Worm (Caenorhabditis elegans) whole organism, L4 larva: ENCODE measurements around the gene C08E8.4.

Source experiments
- ama-1 ChIP-seq: fragments of 150-350 bp; optimal IDR thresholded peaks from 2 replicates; lab custom pipeline; 2014; ENCODE audit warnings: inconsistent platforms, mixed read lengths
- egl-27 ChIP-seq: sonication (generic microtip); optimal IDR thresholded peaks from 3 replicates; lab custom pipeline; 2017; ENCODE audit warnings: missing biosample characterization, missing genetic modification reagents, missing genetic modification characterization
- lir-3 ChIP-seq: sonication (generic microtip); optimal IDR thresholded peaks from 2 replicates; lab custom pipeline; 2016; ENCODE audit warnings: mild to moderate bottlenecking, missing genetic modification characterization, missing compliant biosample characterization
- lsy-2 ChIP-seq, 2 experiments: fragments of 150-350 bp in 1 of 2; sonication (generic microtip) in 1 of 2; optimal IDR thresholded peaks; 2 replicates each; lab custom pipeline; 2014 to 2017; ENCODE audit warnings: missing biosample characterization in 2 of 2, missing genetic modification characterization in 2 of 2
- nhr-237 ChIP-seq: sonication (generic microtip); optimal IDR thresholded peaks from 2 replicates; lab custom pipeline; 2017; ENCODE audit warnings: missing biosample characterization, missing genetic modification characterization
- snpc-4 ChIP-seq: fragments of 150-350 bp; optimal IDR thresholded peaks from 2 replicates; lab custom pipeline; 2014; ENCODE audit warnings: missing biosample characterization, missing genetic modification characterization
- spr-1 ChIP-seq: sonication (generic microtip); optimal IDR thresholded peaks from 2 replicates; lab custom pipeline; 2016; ENCODE audit warnings: mild to moderate bottlenecking, missing genetic modification characterization, missing compliant biosample characterization

- TF ChIP-seq ama-1, result no peak
- no peak for TF ChIP-seq egl-27 (tag; lab: Kevin White, UChicago)
- no peak for TF ChIP-seq snpc-4 (tag; lab: Kevin White, UChicago)
- no peak for TF ChIP-seq lir-3 (tag; lab: Kevin White, UChicago)
- TF ChIP-seq lsy-2 (tag; optimal IDR thresholded peaks at IDR 0.05; lab: Kevin White, UChicago), result no peak
- no peak for TF ChIP-seq nhr-237
- TF ChIP-seq spr-1, result no peak
Observed at ce11 chrV:18414051-18414450, 42.4 kb downstream of the C08E8.4 start, which contains the start of gene txt-8.
